Fruit fly (Drosophila melanogaster): Measurements from ENCODE around the gene CG12111.

dm6 chrX:8554303-8554702 is 16.4 kb downstream of the CG12111 start:
- TF ChIP-seq Sin3A (optimal IDR thresholded peaks at IDR 0.05) (no peak), Myc (optimal IDR thresholded peaks at IDR 0.05) (no peak), psq (optimal IDR thresholded peaks at IDR 0.05) (no peak), insv (optimal IDR thresholded peaks at IDR 0.05) (no peak), h (optimal IDR thresholded peaks at IDR 0.05) (no peak), ttk (optimal IDR thresholded peaks at IDR 0.05) (no peak)

Measured in Kc167 (cell line).